Worm (Caenorhabditis elegans) whole organism, L1 larva: ENCODE results near the gene lgc-16.

Experiments
- blmp-1 ChIP-seq: fragments of 150-350 bp; optimal IDR thresholded peaks from 2 replicates; lab custom pipeline; 2014; ENCODE audit warnings: missing biosample characterization, missing genetic modification characterization
- efl-1 ChIP-seq, 4 experiments: fragments of 150-350 bp; optimal IDR thresholded peaks in 3 of 4; peaks in 1 of 4; 1 replicate in 1 of 4; 2 replicates in 3 of 4; lab custom pipeline; 2014; ENCODE audit warnings: missing biosample characterization in 2 of 4, missing genetic modification characterization in 2 of 4, missing genetic modification reagents in 2 of 4
- elt-2 ChIP-seq: sonication (generic microtip); optimal IDR thresholded peaks from 2 replicates; lab custom pipeline; 2016; ENCODE audit warnings: missing genetic modification characterization, mild to moderate bottlenecking, inconsistent platforms, missing compliant biosample characterization, missing genetic modification reagents
- elt-3 ChIP-seq, 6 experiments: fragments of 150-350 bp in 1 of 6; sonication (generic microtip); optimal IDR thresholded peaks; 2 replicates each; lab custom pipeline; 2017 to 2018; ENCODE audit warnings: missing biosample characterization in 6 of 6, missing genetic modification characterization in 6 of 6, inconsistent platforms in 1 of 6
- fos-1 ChIP-seq: fragments of 150-350 bp; optimal IDR thresholded peaks from 2 replicates; lab custom pipeline; 2014; ENCODE audit warnings: missing biosample characterization, missing genetic modification characterization
- irx-1 ChIP-seq: sonication (generic microtip); optimal IDR thresholded peaks from 2 replicates; lab custom pipeline; 2016; ENCODE audit warnings: missing genetic modification characterization, missing compliant biosample characterization
- lin-13 ChIP-seq: fragments of 150-350 bp; optimal IDR thresholded peaks from 2 replicates; lab custom pipeline; 2014; ENCODE audit warnings: missing biosample characterization, missing genetic modification reagents, missing genetic modification characterization
- mab-9 ChIP-seq: fragments of 200-800 bp; sonication (Bioruptor generic); IDR thresholded peaks from 2 replicates; pipeline ENCODE4 v1.3.6; 2022; ENCODE audit warnings: missing genetic modification reagents, missing genetic modification characterization, missing compliant biosample characterization
- mdl-1 ChIP-seq, 2 experiments: fragments of 150-350 bp; optimal IDR thresholded peaks; 2 replicates each; lab custom pipeline; 2014 to 2017; ENCODE audit warnings: missing biosample characterization in 2 of 2, missing genetic modification characterization in 2 of 2, inconsistent platforms in 1 of 2
- pag-3 ChIP-seq: sonication (generic microtip); optimal IDR thresholded peaks from 2 replicates; lab custom pipeline; 2017; ENCODE audit warnings: missing genetic modification characterization, mild to moderate bottlenecking, missing compliant biosample characterization, antibody characterized with exemption, borderline replicate concordance; ENCODE audit not compliant: insufficient read depth
- zag-1 ChIP-seq: fragments of 150-350 bp; optimal IDR thresholded peaks from 2 replicates; lab custom pipeline; 2014; ENCODE audit warnings: missing biosample characterization, missing genetic modification characterization

- TF ChIP-seq elt-2 (tag; lab: Kevin White, UChicago) (no peak), fos-1 (tag; lab: Kevin White, UChicago) (no peak), elt-3 (tag; optimal IDR thresholded peaks at IDR 0.05; lab: Kevin White, UChicago) (no peak), pag-3 (tag; lab: Kevin White, UChicago) (no peak), irx-1 (tag; lab: Kevin White, UChicago) (no peak), mab-9 (GFP tag; lab: Robert Waterston, UW) (no peak), lin-13 (GFP tag; lab: Kevin White, UChicago) (no peak), zag-1 (tag; lab: Kevin White, UChicago) (no peak), efl-1 (optimal IDR thresholded peaks at IDR 0.05; lab: Kevin White, UChicago) (no peak), efl-1 (GFP tag; optimal IDR thresholded peaks at IDR 0.05 in 1 of 2; lab: Kevin White, UChicago) (no peak), mdl-1 (tag; optimal IDR thresholded peaks at IDR 0.05; lab: Kevin White, UChicago) (no peak), blmp-1 (tag; lab: Kevin White, UChicago) (no peak)
Observed at ce11 chrX:12073764-12074163, 44.7 kb upstream of the lgc-16 start, which contains the start of gene tmem-145.
